Worm (Caenorhabditis elegans) whole organism, late embryonic: ENCODE data around the gene F15B9.11.

Experiments
- C38D4.7 ChIP-seq: fragments of 200-800 bp; sonication (Bioruptor generic); optimal IDR thresholded peaks from 2 replicates; lab custom pipeline; 2018; ENCODE audit warnings: mild to moderate bottlenecking, missing genetic modification characterization, moderate library complexity, missing compliant biosample characterization
- F13H6.1 ChIP-seq: sonication (generic microtip); optimal IDR thresholded peaks from 2 replicates; lab custom pipeline; 2016; ENCODE audit warnings: missing genetic modification characterization, missing compliant biosample characterization
- K02D7.2 ChIP-seq: sonication (generic microtip); optimal IDR thresholded peaks from 2 replicates; lab custom pipeline; 2017; ENCODE audit warnings: mild to moderate bottlenecking, missing genetic modification characterization, missing compliant biosample characterization
- K09A11.1 ChIP-seq: sonication (generic microtip); optimal IDR thresholded peaks from 2 replicates; lab custom pipeline; 2017; ENCODE audit warnings: antibody characterized with exemption, mild to moderate bottlenecking, missing genetic modification characterization, missing compliant biosample characterization; ENCODE audit not compliant: insufficient read depth
- T23F11.4 ChIP-seq: fragments of 200-800 bp; sonication (Bioruptor generic); optimal IDR thresholded peaks from 2 replicates; lab custom pipeline; 2018; ENCODE audit warnings: mild to moderate bottlenecking, missing genetic modification characterization, missing compliant biosample characterization
- Y22D7AL.16 ChIP-seq: sonication (generic microtip); optimal IDR thresholded peaks from 2 replicates; lab custom pipeline; 2016; ENCODE audit warnings: missing genetic modification characterization, missing compliant biosample characterization
- ceh-14 ChIP-seq: sonication (generic microtip); optimal IDR thresholded peaks from 2 replicates; lab custom pipeline; 2016; ENCODE audit warnings: missing genotype, missing genetic modification characterization, missing compliant biosample characterization
- ceh-18 ChIP-seq: sonication (generic microtip); optimal IDR thresholded peaks from 2 replicates; lab custom pipeline; 2016; ENCODE audit warnings: missing genetic modification characterization, missing compliant biosample characterization
- ceh-19 ChIP-seq: fragments of 200-800 bp; sonication (Bioruptor generic); optimal IDR thresholded peaks from 2 replicates; lab custom pipeline; 2018; ENCODE audit warnings: mild to moderate bottlenecking, missing genetic modification characterization, missing compliant biosample characterization
- ceh-2 ChIP-seq: sonication (generic microtip); optimal IDR thresholded peaks from 2 replicates; lab custom pipeline; 2016; ENCODE audit warnings: missing genotype, missing genetic modification characterization, missing compliant biosample characterization
- ceh-24 ChIP-seq: sonication (generic microtip); optimal IDR thresholded peaks from 2 replicates; lab custom pipeline; 2016; ENCODE audit warnings: mild to moderate bottlenecking, missing genetic modification characterization, missing compliant biosample characterization
- ceh-30 ChIP-seq: fragments of 150-350 bp; optimal IDR thresholded peaks from 2 replicates; lab custom pipeline; 2014; ENCODE audit warnings: missing biosample characterization, missing genetic modification characterization
- ceh-34 ChIP-seq: sonication (generic microtip); optimal IDR thresholded peaks from 2 replicates; lab custom pipeline; 2016; ENCODE audit warnings: mild to moderate bottlenecking, missing genetic modification characterization, missing compliant biosample characterization
- ceh-45 ChIP-seq: fragments of 200-800 bp; sonication (Bioruptor generic); IDR thresholded peaks from 2 replicates; pipeline ENCODE4 v1.3.6; 2022; ENCODE audit warnings: missing genetic modification reagents, missing genetic modification characterization, missing compliant biosample characterization
- ceh-6 ChIP-seq: fragments of 200-800 bp; sonication (Bioruptor generic); optimal IDR thresholded peaks from 2 replicates; lab custom pipeline; 2018; ENCODE audit warnings: mild to moderate bottlenecking, missing genetic modification characterization, missing compliant biosample characterization
- ceh-9 ChIP-seq: sonication (generic microtip); optimal IDR thresholded peaks from 2 replicates; lab custom pipeline; 2016; ENCODE audit warnings: mild to moderate bottlenecking, missing genetic modification characterization, inconsistent platforms, missing compliant biosample characterization
- che-1 ChIP-seq: sonication (generic microtip); optimal IDR thresholded peaks from 2 replicates; lab custom pipeline; 2016; ENCODE audit warnings: mild to moderate bottlenecking, missing genetic modification characterization, missing compliant biosample characterization
- dve-1 ChIP-seq: sonication (generic microtip); optimal IDR thresholded peaks from 2 replicates; lab custom pipeline; 2017; ENCODE audit warnings: antibody characterized with exemption, mild to moderate bottlenecking, missing genetic modification characterization, missing compliant biosample characterization
- elt-4 ChIP-seq: sonication (generic microtip); optimal IDR thresholded peaks from 2 replicates; lab custom pipeline; 2016; ENCODE audit warnings: missing genetic modification characterization, missing compliant biosample characterization
- ets-4 ChIP-seq: sonication (generic microtip); optimal IDR thresholded peaks from 2 replicates; lab custom pipeline; 2016; ENCODE audit warnings: missing genetic modification characterization, missing compliant biosample characterization
- eyg-1 ChIP-seq: sonication (generic microtip); optimal IDR thresholded peaks from 2 replicates; lab custom pipeline; 2016; ENCODE audit warnings: missing genotype, missing genetic modification characterization, missing compliant biosample characterization
- fkh-10 ChIP-seq: fragments of 150-350 bp; optimal IDR thresholded peaks from 2 replicates; lab custom pipeline; 2014; ENCODE audit warnings: missing biosample characterization, missing genetic modification reagents, missing genetic modification characterization
- fkh-6 ChIP-seq: sonication (generic microtip); optimal IDR thresholded peaks from 2 replicates; lab custom pipeline; 2016; ENCODE audit warnings: missing genetic modification characterization, missing compliant biosample characterization
- hlh-30 ChIP-seq: sonication (generic microtip); optimal IDR thresholded peaks from 2 replicates; lab custom pipeline; 2017; ENCODE audit warnings: antibody characterized with exemption, missing genetic modification characterization, missing compliant biosample characterization; ENCODE audit not compliant: insufficient read depth
- hlh-6 ChIP-seq: sonication (generic microtip); optimal IDR thresholded peaks from 2 replicates; lab custom pipeline; 2016; ENCODE audit warnings: missing genotype, missing genetic modification characterization, missing compliant biosample characterization
- lim-6 ChIP-seq: sonication (generic microtip); optimal IDR thresholded peaks from 2 replicates; lab custom pipeline; 2016; ENCODE audit warnings: missing genetic modification characterization, missing compliant biosample characterization
- lin-11 ChIP-seq: fragments of 200-800 bp; sonication (Bioruptor generic); optimal IDR thresholded peaks from 2 replicates; lab custom pipeline; 2018; ENCODE audit warnings: mild to moderate bottlenecking, missing genetic modification characterization, missing compliant biosample characterization
- mec-3 ChIP-seq: sonication (generic microtip); optimal IDR thresholded peaks from 2 replicates; lab custom pipeline; 2016; ENCODE audit warnings: borderline replicate concordance, missing genetic modification characterization, missing compliant biosample characterization
- nfya-1 ChIP-seq: sonication (generic microtip); optimal IDR thresholded peaks from 2 replicates; lab custom pipeline; 2017; ENCODE audit warnings: missing genetic modification characterization, mild to moderate bottlenecking, missing compliant biosample characterization, antibody characterized with exemption, moderate library complexity
- nhr-11 ChIP-seq: fragments of 150-350 bp; optimal IDR thresholded peaks from 2 replicates; lab custom pipeline; 2014; ENCODE audit warnings: missing biosample characterization, missing genetic modification characterization
- nhr-232 ChIP-seq: sonication (generic microtip); optimal IDR thresholded peaks from 2 replicates; lab custom pipeline; 2016; ENCODE audit warnings: missing genetic modification characterization, missing compliant biosample characterization
- npax-4 ChIP-seq: sonication (generic microtip); optimal IDR thresholded peaks from 2 replicates; lab custom pipeline; 2016; ENCODE audit warnings: missing genetic modification characterization, missing compliant biosample characterization
- odd-2 ChIP-seq: sonication (generic microtip); optimal IDR thresholded peaks from 2 replicates; lab custom pipeline; 2017; ENCODE audit warnings: antibody characterized with exemption, mild to moderate bottlenecking, missing genetic modification characterization, missing compliant biosample characterization
- pax-1 ChIP-seq: fragments of 150-350 bp; optimal IDR thresholded peaks from 2 replicates; lab custom pipeline; 2014; ENCODE audit warnings: missing biosample characterization, missing genetic modification characterization
- pqm-1 ChIP-seq: sonication (generic microtip); optimal IDR thresholded peaks from 2 replicates; lab custom pipeline; 2016; ENCODE audit warnings: missing genetic modification characterization, missing compliant biosample characterization
- pros-1 ChIP-seq: fragments of 150-350 bp; optimal IDR thresholded peaks from 2 replicates; lab custom pipeline; 2014; ENCODE audit warnings: missing biosample characterization, missing genetic modification reagents, missing genetic modification characterization
- ref-2 ChIP-seq: sonication (generic microtip); optimal IDR thresholded peaks from 2 replicates; lab custom pipeline; 2016; ENCODE audit warnings: missing genetic modification characterization, missing compliant biosample characterization
- rnt-1 ChIP-seq: sonication (generic microtip); optimal IDR thresholded peaks from 2 replicates; lab custom pipeline; 2016; ENCODE audit warnings: missing genetic modification characterization, missing compliant biosample characterization
- sdc-2 ChIP-seq: sonication (generic microtip); optimal IDR thresholded peaks from 2 replicates; lab custom pipeline; 2016; ENCODE audit warnings: missing genotype, missing genetic modification characterization, missing compliant biosample characterization
- sox-4 ChIP-seq: sonication (generic microtip); optimal IDR thresholded peaks from 2 replicates; lab custom pipeline; 2017; ENCODE audit warnings: mild to moderate bottlenecking, missing genetic modification characterization, inconsistent platforms, missing compliant biosample characterization
- syd-9 ChIP-seq: sonication (generic microtip); optimal IDR thresholded peaks from 2 replicates; lab custom pipeline; 2016; ENCODE audit warnings: mild to moderate bottlenecking, missing genetic modification characterization, moderate library complexity, missing compliant biosample characterization
- unc-3 ChIP-seq, 2 experiments: fragments of 200-800 bp in 1 of 2; sonication (Bioruptor generic) in 1 of 2; sonication (generic microtip) in 1 of 2; conservative IDR thresholded peaks in 1 of 2; optimal IDR thresholded peaks in 1 of 2; 2 replicates each; pipeline versions ENCODE4 v1.3.6 to Lab custom; 2016 to 2022; ENCODE audit warnings: missing compliant biosample characterization in 2 of 2, missing genetic modification characterization in 2 of 2, missing genetic modification reagents in 1 of 2
- unc-55 ChIP-seq: sonication (generic microtip); optimal IDR thresholded peaks from 2 replicates; lab custom pipeline; 2017; ENCODE audit warnings: missing biosample characterization, missing genetic modification reagents, missing genetic modification characterization
- unc-86 ChIP-seq: sonication (generic microtip); optimal IDR thresholded peaks from 2 replicates; lab custom pipeline; 2016; ENCODE audit warnings: missing genetic modification characterization, missing compliant biosample characterization
- zip-5 ChIP-seq: sonication (generic microtip); optimal IDR thresholded peaks from 2 replicates; lab custom pipeline; 2016; ENCODE audit warnings: missing genetic modification characterization, missing compliant biosample characterization

The F15B9.11 gene

DNA sequence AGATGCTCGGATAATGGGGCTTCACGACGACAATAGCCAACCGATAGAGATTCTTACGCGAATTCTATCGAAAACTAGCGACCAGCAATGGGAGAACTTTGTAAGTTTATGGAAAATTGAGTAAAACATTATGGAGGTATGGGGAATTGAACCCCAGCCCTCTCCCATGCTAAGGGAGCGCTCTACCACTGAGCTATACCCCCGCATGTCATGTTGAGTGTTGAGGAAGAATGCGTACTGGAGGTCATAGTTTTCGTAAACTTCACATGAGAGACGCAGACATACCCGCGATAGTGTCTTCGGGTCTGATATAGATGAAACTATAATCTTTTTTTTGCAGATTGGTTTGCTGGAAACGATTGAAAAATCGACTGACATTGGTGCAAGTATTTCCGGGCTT, 10.7 kb upstream of the F15B9.11 start (continued):
- peak; percentile 84 for TF ChIP-seq T23F11.4 (GFP tag; lab: Kevin White, UChicago)
- TF ChIP-seq ceh-6 (GFP tag; lab: Kevin White, UChicago): peak; percentile 83
- TF ChIP-seq ceh-14 (tag; lab: Kevin White, UChicago): peak; percentile 82
- peak; percentile 74 for TF ChIP-seq lin-11 (tag; lab: Kevin White, UChicago)
- TF ChIP-seq ceh-24 (tag; lab: Kevin White, UChicago): peak; percentile 55
- TF ChIP-seq lim-6: peak; percentile 49
- peak; percentile 65 for TF ChIP-seq ref-2 (tag; lab: Kevin White, UChicago)
- TF ChIP-seq nfya-1 (tag; lab: Kevin White, UChicago): peak; percentile 47
- TF ChIP-seq ceh-34: peak; percentile 86
- TF ChIP-seq npax-4: peak; percentile 59
- no peak for TF ChIP-seq unc-55 (GFP tag; lab: Kevin White, UChicago)
- TF ChIP-seq pros-1 (tag; lab: Kevin White, UChicago): peak; percentile 52
- TF ChIP-seq dve-1 (tag; lab: Kevin White, UChicago): peak; percentile 76
- TF ChIP-seq F13H6.1 (tag; lab: Kevin White, UChicago): peak; percentile 83
- peak; percentile 89 for TF ChIP-seq sox-4 (tag; lab: Kevin White, UChicago)
- TF ChIP-seq hlh-6 (tag; lab: Kevin White, UChicago): peak; percentile 82
- TF ChIP-seq Y22D7AL.16 (tag; lab: Kevin White, UChicago): peak; percentile 91
- no peak for TF ChIP-seq mec-3
- no peak for TF ChIP-seq ceh-30 (tag; lab: Kevin White, UChicago)
- peak; percentile 68 for TF ChIP-seq K09A11.1 (tag; lab: Kevin White, UChicago)
- TF ChIP-seq C38D4.7 (GFP tag; lab: Kevin White, UChicago): peak; percentile 85
- peak; percentile 81 for TF ChIP-seq unc-3 (GFP tag; conservative IDR thresholded peaks at IDR 0.05; lab: Robert Waterston, UW)
- peak; percentile 69 for TF ChIP-seq unc-3 (tag; optimal IDR thresholded peaks at IDR 0.05; lab: Kevin White, UChicago)
- peak; percentile 11 for TF ChIP-seq odd-2 (tag; lab: Kevin White, UChicago)
- TF ChIP-seq nhr-232: peak; percentile 84
- peak; percentile 44 for TF ChIP-seq ets-4 (tag; lab: Kevin White, UChicago)
- TF ChIP-seq ceh-45: peak; percentile 83

DNA sequence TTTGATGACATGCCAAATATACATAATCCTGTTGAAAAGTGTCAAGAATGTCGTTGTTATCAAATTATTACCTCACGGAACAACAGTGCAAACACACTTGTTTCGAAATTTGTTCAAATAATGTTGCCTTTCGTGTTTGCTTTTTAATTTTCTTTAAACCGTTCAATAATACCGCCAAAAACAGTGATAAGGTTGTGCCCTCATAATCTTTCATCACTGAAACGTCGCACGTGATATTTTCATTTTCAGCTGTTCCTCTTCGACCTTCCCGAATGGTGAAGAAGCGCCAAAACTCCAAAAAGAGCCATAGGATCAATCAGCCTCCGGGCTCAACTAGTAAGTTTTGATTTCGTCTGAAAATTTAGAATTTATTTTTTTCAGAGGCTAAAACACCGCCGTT, 9.4 kb upstream of the F15B9.11 start, which contains the start of gene inft-2:
Gene inft-2 (plus strand): TSS at position 248 of the 400 bp plus-strand sequence.
- TF ChIP-seq unc-86 (no peak), zip-5 (no peak), K02D7.2 (no peak), eyg-1 (tag; lab: Kevin White, UChicago) (no peak), sdc-2 (no peak), ceh-14 (tag; lab: Kevin White, UChicago) (no peak), hlh-30 (tag; lab: Kevin White, UChicago) (no peak), ceh-19 (no peak), che-1 (tag; lab: Kevin White, UChicago) (no peak), C38D4.7 (GFP tag; lab: Kevin White, UChicago) (no peak), T23F11.4 (GFP tag; lab: Kevin White, UChicago) (no peak), pax-1 (tag; lab: Kevin White, UChicago) (no peak), nhr-11 (tag; lab: Kevin White, UChicago) (no peak), ceh-9 (tag; lab: Kevin White, UChicago) (no peak)

DNA sequence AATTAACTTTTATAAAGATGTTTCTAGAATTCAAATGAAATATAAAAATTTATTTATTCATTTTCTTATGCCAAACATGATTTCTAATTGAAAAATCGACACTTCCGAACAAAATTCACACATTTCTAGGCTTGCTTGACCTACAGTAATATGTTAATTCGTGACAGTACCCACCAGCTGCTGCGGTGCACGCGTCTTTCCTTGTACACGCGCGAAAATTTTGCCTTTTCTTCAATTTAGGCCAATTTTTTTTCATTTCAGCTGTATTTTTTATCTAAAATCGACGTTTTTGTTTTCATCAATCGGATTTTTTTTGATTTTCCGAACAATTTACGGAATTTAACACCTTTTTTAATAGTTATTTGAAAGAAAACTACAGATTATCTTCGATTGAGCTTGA, 7.4 kb upstream of the F15B9.11 start:
- TF ChIP-seq eyg-1 (tag; lab: Kevin White, UChicago) (no peak), ceh-14 (tag; lab: Kevin White, UChicago) (no peak), hlh-30 (tag; lab: Kevin White, UChicago) (no peak), pqm-1 (tag; lab: Kevin White, UChicago) (no peak), ceh-18 (tag; lab: Kevin White, UChicago) (no peak), npax-4 (no peak), rnt-1 (tag; lab: Kevin White, UChicago) (no peak), ceh-2 (tag; lab: Kevin White, UChicago) (no peak), mec-3 (no peak), nhr-232 (no peak), elt-4 (tag; lab: Kevin White, UChicago) (no peak), syd-9 (tag; lab: Kevin White, UChicago) (no peak), fkh-6 (tag; lab: Kevin White, UChicago) (no peak), T23F11.4 (GFP tag; lab: Kevin White, UChicago) (no peak), fkh-10 (GFP tag; lab: Kevin White, UChicago) (no peak), unc-3 (GFP tag; conservative IDR thresholded peaks at IDR 0.05; lab: Robert Waterston, UW) (no peak), unc-3 (tag; optimal IDR thresholded peaks at IDR 0.05; lab: Kevin White, UChicago) (no peak), lin-11 (tag; lab: Kevin White, UChicago) (no peak)
- TF ChIP-seq, all 69 proteins: peak for 0
